Fruit fly (Drosophila melanogaster) S2 (cell line): ENCODE measurements around the gene Stat92E.

Experiments used
- CG8478 ChIP-seq: fragments of >200 bp; optimal IDR thresholded peaks from 2 replicates; lab custom pipeline; 2018
- CTCF ChIP-seq, 2 experiments: fragments of >200 bp; optimal IDR thresholded peaks; 2 replicates each; lab custom pipeline; 2018

DNA sequence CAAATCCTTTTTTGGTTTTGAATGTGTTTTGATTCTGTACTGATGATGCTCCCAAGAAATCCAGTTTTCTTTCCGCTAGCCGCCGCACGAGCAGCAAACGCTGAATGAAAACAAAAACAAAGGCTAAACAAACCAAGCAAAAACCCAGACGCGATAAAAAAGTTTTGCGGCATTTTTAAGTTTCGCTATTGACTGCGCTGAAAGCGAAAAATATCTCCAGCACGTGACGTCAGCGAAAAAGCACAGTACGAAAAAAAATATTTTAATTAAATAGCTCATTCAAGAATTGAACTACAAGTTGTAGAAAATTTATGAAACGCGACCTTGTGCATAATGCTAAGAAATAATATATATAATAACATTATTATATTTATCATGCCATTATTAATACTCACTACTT lies 7.2 kb downstream of the Stat92E start:
- TF ChIP-seq CG8478 (lab: Kevin White, UChicago) (no peak), CTCF (optimal IDR thresholded peaks at IDR 0.05; lab: Kevin White, UChicago) (no peak)
